Worm (Caenorhabditis elegans): Measurements from ENCODE around the gene Y43F8B.9.
A peak's percentile ranks its signal among the peaks of the same experiment; 100 is the strongest.

Y43F8B.9 gene

DNA sequence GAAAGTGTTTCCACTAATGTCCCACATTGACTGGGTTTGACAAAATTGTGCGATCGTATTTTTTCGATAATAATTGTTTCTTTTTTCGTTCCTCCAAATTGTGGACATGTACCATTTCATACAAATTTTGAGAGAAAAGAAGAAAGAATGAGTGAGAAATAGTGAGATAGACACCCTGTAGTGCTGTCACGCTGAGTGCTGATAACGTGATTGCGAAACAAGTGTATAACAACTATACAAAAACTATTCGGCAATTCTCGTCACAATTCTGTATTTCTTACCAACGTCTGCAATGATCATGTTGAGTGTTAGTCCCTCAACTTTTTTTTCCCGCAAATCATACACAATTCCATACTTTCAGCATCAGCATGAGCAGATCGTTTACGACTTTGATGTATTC, 41.6 kb upstream of the Y43F8B.9 start, which contains the start of gene C25F9.14:
Gene C25F9.14, plus strand, starts transcription at position 178 of the 400 bp plus-strand sequence.
- TF ChIP-seq skn-1 (tag; optimal IDR thresholded peaks at IDR 0.05) (no peak), pqm-1 (tag; optimal IDR thresholded peaks at IDR 0.05) (peak; percentile 56), mxl-3 (GFP tag; optimal IDR thresholded peaks at IDR 0.05) (peak; percentile 19), hlh-11 (tag; optimal IDR thresholded peaks at IDR 0.05) (peak; percentile 12), dve-1 (tag; optimal IDR thresholded peaks at IDR 0.05; ENCODE audit: insufficient read depth) (no peak), ceh-20 (GFP tag; IDR thresholded peaks at IDR 0.05) (no peak), F37D6.2 (tag; optimal IDR thresholded peaks at IDR 0.05) (no peak), F10B5.3 (tag; optimal IDR thresholded peaks at IDR 0.05) (no peak), dmd-6 (GFP tag; IDR thresholded peaks at IDR 0.05) (0 out of 2 replicates have a peak, but pooled peaks have one; percentile 17), daf-16 (GFP tag; optimal IDR thresholded peaks at IDR 0.05) (no peak), daf-16 (tag; optimal IDR thresholded peaks at IDR 0.05) (peak; percentile 17), nhr-28 (tag; optimal IDR thresholded peaks at IDR 0.05) (peak; percentile 59), aly-2 (tag; optimal IDR thresholded peaks at IDR 0.05) (no peak), F49E8.2 (tag; optimal IDR thresholded peaks at IDR 0.05; ENCODE audit: borderline replicate concordance) (no peak), hlh-30 (tag; optimal IDR thresholded peaks at IDR 0.05; ENCODE audit: insufficient read depth) (peak; percentile 20), lim-7 (GFP tag; IDR thresholded peaks at IDR 0.05) (no peak)

DNA sequence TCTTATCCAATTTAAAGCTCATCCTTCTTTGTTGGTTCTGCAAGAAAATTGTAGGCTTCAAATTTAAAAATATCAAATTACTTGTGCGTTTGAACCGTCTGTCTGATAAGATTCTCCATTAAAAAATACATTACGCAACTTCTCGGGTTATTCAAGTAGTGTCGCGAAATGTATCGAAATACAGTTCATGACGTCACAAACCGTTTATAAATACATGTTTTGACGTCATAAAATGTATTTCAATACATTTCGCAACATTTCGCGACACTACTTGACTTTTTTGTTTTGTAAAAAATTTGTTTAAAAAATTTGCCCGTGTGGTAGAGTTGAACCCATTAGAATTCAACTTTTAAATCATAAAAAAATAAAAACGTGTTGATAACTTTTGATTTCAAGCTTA, 34.4 kb upstream of the Y43F8B.9 start:
- TF ChIP-seq ZK337.2 (GFP tag; IDR thresholded peaks at IDR 0.05) (no peak), lsy-2 (tag; optimal IDR thresholded peaks at IDR 0.05) (peak in 1 of 2 experiments; percentile 4), nhr-28 (tag; optimal IDR thresholded peaks at IDR 0.05) (peak; percentile 34), zip-2 (tag; optimal IDR thresholded peaks at IDR 0.05) (no peak), nhr-102 (tag; optimal IDR thresholded peaks at IDR 0.05) (no peak), R02D3.7 (tag; optimal IDR thresholded peaks at IDR 0.05) (no peak), zfp-2 (tag; optimal IDR thresholded peaks at IDR 0.05) (no peak), F49E8.2 (tag; optimal IDR thresholded peaks at IDR 0.05; ENCODE audit: borderline replicate concordance) (no peak), daf-16 (GFP tag; optimal IDR thresholded peaks at IDR 0.05) (no peak), daf-16 (tag; optimal IDR thresholded peaks at IDR 0.05) (peak; percentile 72), F10B5.3 (tag; optimal IDR thresholded peaks at IDR 0.05) (no peak), dve-1 (tag; optimal IDR thresholded peaks at IDR 0.05; ENCODE audit: insufficient read depth) (peak; percentile 27), nhr-77 (tag; optimal IDR thresholded peaks at IDR 0.05) (no peak)

- TF ChIP-seq hlh-30 (tag; optimal IDR thresholded peaks at IDR 0.05; ENCODE audit: insufficient read depth) (peak; percentile 22), php-3 (GFP tag; IDR thresholded peaks at IDR 0.05) (peak; percentile 72), lsy-2 (tag; optimal IDR thresholded peaks at IDR 0.05) (peak in 1 of 2 experiments; percentile 5), F10B5.3 (tag; optimal IDR thresholded peaks at IDR 0.05) (no peak), pqm-1 (tag; optimal IDR thresholded peaks at IDR 0.05) (peak; percentile 79), aha-1 (tag) (no peak), dmd-6 (GFP tag; IDR thresholded peaks at IDR 0.05) (peak; percentile 27; the same call in 1 of the 2 replicates), dve-1 (tag; optimal IDR thresholded peaks at IDR 0.05; ENCODE audit: insufficient read depth) (peak; percentile 66), daf-16 (GFP tag; optimal IDR thresholded peaks at IDR 0.05) (no peak), daf-16 (tag; optimal IDR thresholded peaks at IDR 0.05) (peak; percentile 71), daf-8 (GFP tag; IDR thresholded peaks at IDR 0.05) (no peak), attf-4 (tag; optimal IDR thresholded peaks at IDR 0.05) (no peak), nhr-28 (tag; optimal IDR thresholded peaks at IDR 0.05) (peak; percentile 49)
Measured at ce11 chrV:19445442-19445841, 32.5 kb upstream of the Y43F8B.9 start, which contains the start of gene M04C3.1. Gene M04C3.1 (minus strand): TSS chrV:19445605.

- TF ChIP-seq snpc-4 (tag; optimal IDR thresholded peaks at IDR 0.05) (no peak), Y105C5A.15 (GFP tag; IDR thresholded peaks at IDR 0.05) (no peak), ceh-82 (tag; optimal IDR thresholded peaks at IDR 0.05) (no peak), php-3 (GFP tag; IDR thresholded peaks at IDR 0.05) (no peak), dmd-6 (GFP tag; IDR thresholded peaks at IDR 0.05) (no peak), arid-1 (GFP tag; conservative IDR thresholded peaks at IDR 0.05) (no peak), ctbp-1 (GFP tag; IDR thresholded peaks at IDR 0.05) (no peak), lin-29 (GFP tag; IDR thresholded peaks at IDR 0.05) (no peak), lsy-2 (tag; optimal IDR thresholded peaks at IDR 0.05) (no peak), dve-1 (tag; optimal IDR thresholded peaks at IDR 0.05; ENCODE audit: insufficient read depth) (no peak), F37D6.2 (tag; optimal IDR thresholded peaks at IDR 0.05) (no peak), egl-43 (GFP tag; IDR thresholded peaks at IDR 0.05) (no peak), ama-1 (optimal IDR thresholded peaks at IDR 0.05) (no peak), duxl-1 (tag; optimal IDR thresholded peaks at IDR 0.05; ENCODE audit: poor library complexity) (no peak), fos-1 (tag; optimal IDR thresholded peaks at IDR 0.05) (no peak), gei-8 (GFP tag; optimal IDR thresholded peaks at IDR 0.05) (no peak), T26A8.4 (GFP tag; IDR thresholded peaks at IDR 0.05) (no peak), saeg-2 (GFP tag; IDR thresholded peaks at IDR 0.05) (no peak), D1046.2 (GFP tag; IDR thresholded peaks at IDR 0.05) (no peak)
Measured at ce11 chrV:19448805-19449204, 29.1 kb upstream of the Y43F8B.9 start, which contains the start of gene M04C3.2. Gene M04C3.2 (minus strand): TSS chrV:19448905.

All from whole organism, L4 larva.